Worm (Caenorhabditis elegans): Measurements from ENCODE around the gene acr-17.
"Not testable (repeated sequence)": the region's sequence is repeated elsewhere in the genome, so short reads cannot be mapped to it uniquely, and the experiment has no call there.

The acr-17 gene

ce11 chrV:2595720-2596119 is 12.7 kb upstream of the acr-17 start:
- TF ChIP-seq ztf-11 (tag; optimal IDR thresholded peaks at IDR 0.05) (no peak), ceh-82 (tag; optimal IDR thresholded peaks at IDR 0.05) (no peak), nfya-1 (tag; optimal IDR thresholded peaks at IDR 0.05; ENCODE audit: insufficient read depth) (no peak)

- not testable (repeated sequence) for TF ChIP-seq aly-2, nhr-28, mml-1 (tag; optimal IDR thresholded peaks at IDR 0.05)
Measured at ce11 chrV:2598830-2599229, 9.6 kb upstream of the acr-17 start, which contains the start of gene F53E10.5. F53E10.5 (minus strand) TSS chrV:2598930.

- TF ChIP-seq aly-2 (tag; optimal IDR thresholded peaks at IDR 0.05): no peak
- no peak for TF ChIP-seq sea-2 (GFP tag; optimal IDR thresholded peaks at IDR 0.05)
- TF ChIP-seq ceh-9 (tag; optimal IDR thresholded peaks at IDR 0.05): no peak
- no peak for TF ChIP-seq daf-12 (tag; optimal IDR thresholded peaks at IDR 0.05)
- TF ChIP-seq unc-39 (tag; optimal IDR thresholded peaks at IDR 0.05): no peak
- TF ChIP-seq egl-27 (tag; optimal IDR thresholded peaks at IDR 0.05): no peak
- peak; percentile 72 for TF ChIP-seq nfya-1 (tag; optimal IDR thresholded peaks at IDR 0.05; ENCODE audit: insufficient read depth)
- peak; percentile 73 for TF ChIP-seq nhr-23 (tag; optimal IDR thresholded peaks at IDR 0.05)
- no peak for TF ChIP-seq ZK546.5 (tag; optimal IDR thresholded peaks at IDR 0.05)
- TF ChIP-seq elt-1 (tag; optimal IDR thresholded peaks at IDR 0.05): no peak
- TF ChIP-seq nhr-237 (tag; optimal IDR thresholded peaks at IDR 0.05): no peak
- TF ChIP-seq nhr-43 (tag; optimal IDR thresholded peaks at IDR 0.05; ENCODE audit: poor library complexity, severe bottlenecking): peak; percentile 64
- TF ChIP-seq eor-1 (tag; optimal IDR thresholded peaks at IDR 0.05): no peak
- peak; percentile 75 for TF ChIP-seq elt-2 (tag; optimal IDR thresholded peaks at IDR 0.05)
- peak; percentile 66 for TF ChIP-seq R02D3.7 (tag; optimal IDR thresholded peaks at IDR 0.05)
- TF ChIP-seq hmg-11 (tag; optimal IDR thresholded peaks at IDR 0.05): peak; percentile 54
- TF ChIP-seq fkh-10 (GFP tag; optimal IDR thresholded peaks at IDR 0.05): no peak
- no peak for TF ChIP-seq mdl-1 (tag; optimal IDR thresholded peaks at IDR 0.05)
- peak; percentile 32 for TF ChIP-seq skn-1 (tag; optimal IDR thresholded peaks at IDR 0.05)
- peak; percentile 90 for TF ChIP-seq pha-4 (tag; optimal IDR thresholded peaks at IDR 0.05)
- peak; percentile 74 for TF ChIP-seq lin-15B (tag; optimal IDR thresholded peaks at IDR 0.05)
- peak; percentile 69 for TF ChIP-seq tbx-2 (tag; optimal IDR thresholded peaks at IDR 0.05)
- no peak for TF ChIP-seq ceh-16 (tag; optimal IDR thresholded peaks at IDR 0.05)
- no peak for TF ChIP-seq ztf-11 (tag; optimal IDR thresholded peaks at IDR 0.05)
- no peak for TF ChIP-seq nhr-77 (tag; optimal IDR thresholded peaks at IDR 0.05)
- TF ChIP-seq nhr-76 (tag; optimal IDR thresholded peaks at IDR 0.05): no peak
- TF ChIP-seq unc-62 (GFP tag; optimal IDR thresholded peaks at IDR 0.05): no peak
- TF ChIP-seq jun-1 (tag; optimal IDR thresholded peaks at IDR 0.05): peak; percentile 38
- peak; percentile 32 for TF ChIP-seq snpc-4 (tag; optimal IDR thresholded peaks at IDR 0.05)
- TF ChIP-seq ceh-82 (tag; optimal IDR thresholded peaks at IDR 0.05): peak; percentile 31
- TF ChIP-seq fos-1 (tag; optimal IDR thresholded peaks at IDR 0.05): no peak
- TF ChIP-seq ceh-28 (tag; optimal IDR thresholded peaks at IDR 0.05): peak; percentile 63
- TF ChIP-seq pqm-1 (tag; optimal IDR thresholded peaks at IDR 0.05): no peak
- TF ChIP-seq zag-1 (tag; optimal IDR thresholded peaks at IDR 0.05): no peak
- no peak for TF ChIP-seq lin-39 (tag; optimal IDR thresholded peaks at IDR 0.05)
- no peak for TF ChIP-seq nhr-67 (tag; optimal IDR thresholded peaks at IDR 0.05)
- TF ChIP-seq nhr-11 (tag; optimal IDR thresholded peaks at IDR 0.05): peak; percentile 52
- TF ChIP-seq fkh-2 (tag; optimal IDR thresholded peaks at IDR 0.05): no peak
- TF ChIP-seq ama-1 (optimal IDR thresholded peaks at IDR 0.05): no peak
- TF ChIP-seq nhr-12 (tag; optimal IDR thresholded peaks at IDR 0.05): no peak
- peak; percentile 72 for TF ChIP-seq lsy-12 (tag; optimal IDR thresholded peaks at IDR 0.05)
Measured at ce11 chrV:2600543-2600942, 7.9 kb upstream of the acr-17 start.

All from whole organism, L3 larva.